Worm (Caenorhabditis elegans): ENCODE data around the gene T16A1.2.

DNA sequence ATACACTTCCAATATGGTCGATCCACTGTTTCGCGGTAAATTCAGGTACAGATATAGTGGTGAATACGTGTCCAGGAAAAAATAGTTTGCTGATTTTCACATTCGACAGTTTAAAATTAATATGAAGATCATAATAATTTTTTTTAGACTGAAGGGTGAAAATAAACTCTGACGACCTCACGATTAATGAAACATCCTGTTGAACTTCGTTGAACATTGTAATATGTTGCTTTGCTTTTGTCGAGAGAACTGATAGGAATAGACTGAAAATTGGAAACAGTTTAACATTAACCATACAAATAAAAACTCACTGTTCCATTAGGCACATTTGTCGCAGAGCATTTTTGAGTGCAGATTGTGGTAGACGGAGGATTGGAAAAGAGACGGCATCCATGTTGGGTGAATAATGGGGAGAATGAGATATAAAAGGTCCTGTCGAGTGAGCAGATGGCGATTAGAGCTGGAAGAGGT is 1.9 kb upstream of the T16A1.2 start, which contains the start of gene fbxb-37:
- TF ChIP-seq W03F9.2 (tag; optimal IDR thresholded peaks at IDR 0.05) (no peak), him-1 (tag; optimal IDR thresholded peaks at IDR 0.05) (no peak), dao-5 (tag; optimal IDR thresholded peaks at IDR 0.05) (no peak)
